Fruit fly (Drosophila melanogaster) whole organism, prepupa: ENCODE results near the gene ATPsynCF6.
A peak's percentile ranks its signal among the peaks of the same experiment; 100 is the strongest.

ENCODE experiments used
- Blimp-1 ChIP-seq: fragments of 200-800 bp; sonication (Bioruptor generic); optimal IDR thresholded peaks from 3 replicates; lab custom pipeline; 2017; ENCODE audit warnings: missing biosample characterization, missing genetic modification characterization, mild to moderate bottlenecking, moderate library complexity, missing genetic modification reagents
- CG10631 ChIP-seq: fragments of 200-800 bp; sonication (Bioruptor generic); optimal IDR thresholded peaks from 2 replicates; lab custom pipeline; 2016; ENCODE audit warnings: missing biosample characterization, missing genetic modification characterization
- CG10669 ChIP-seq: fragments of 200-800 bp; sonication (Bioruptor generic); optimal IDR thresholded peaks from 3 replicates; lab custom pipeline; 2018; ENCODE audit warnings: missing biosample characterization, mild to moderate bottlenecking, missing genetic modification characterization, moderate library complexity
- CG11294 ChIP-seq: fragments of 200-800 bp; sonication (Bioruptor generic); IDR thresholded peaks from 2 replicates; pipeline ENCODE4 v1.3.6; 2022; ENCODE audit warnings: missing biosample characterization, missing genetic modification characterization
- CG11762 ChIP-seq: fragments of 200-800 bp; sonication (Bioruptor generic); optimal IDR thresholded peaks from 3 replicates; lab custom pipeline; 2016; ENCODE audit warnings: missing biosample characterization, missing genetic modification characterization; ENCODE audit not compliant: insufficient read depth
- CG15336 ChIP-seq: fragments of 200-800 bp; sonication (Bioruptor generic); IDR thresholded peaks from 2 replicates; pipeline ENCODE4 v1.3.6; 2022; ENCODE audit warnings: missing biosample characterization, missing genetic modification characterization
- CG3032 ChIP-seq: fragments of 200-800 bp; optimal IDR thresholded peaks from 2 replicates; lab custom pipeline; 2019; ENCODE audit warnings: missing biosample characterization, mild to moderate bottlenecking, missing genetic modification characterization, moderate library complexity
- CG32006 ChIP-seq: fragments of 200-800 bp; sonication (Bioruptor generic); optimal IDR thresholded peaks from 3 replicates; lab custom pipeline; 2017; ENCODE audit warnings: missing biosample characterization, mild to moderate bottlenecking, missing genetic modification characterization
- CG34406 ChIP-seq: fragments of 200-800 bp; sonication (Bioruptor generic); optimal IDR thresholded peaks from 3 replicates; lab custom pipeline; 2016; ENCODE audit warnings: missing biosample characterization, missing genetic modification characterization
- CG3919 ChIP-seq: fragments of 200-800 bp; sonication (Bioruptor generic); optimal IDR thresholded peaks from 3 replicates; lab custom pipeline; 2016; ENCODE audit warnings: missing biosample characterization, missing genetic modification characterization
- CG4318 ChIP-seq: fragments of 200-800 bp; sonication (Bioruptor generic); optimal IDR thresholded peaks from 3 replicates; lab custom pipeline; 2017; ENCODE audit warnings: missing biosample characterization, mild to moderate bottlenecking, missing genetic modification characterization
- CG6163 ChIP-seq: fragments of 200-800 bp; sonication (Bioruptor generic); IDR thresholded peaks from 3 replicates; pipeline ENCODE4 v1.3.6; 2022; ENCODE audit warnings: missing biosample characterization, missing genetic modification characterization
- CG6276 ChIP-seq: fragments of 200-800 bp; sonication (Bioruptor generic); optimal IDR thresholded peaks from 2 replicates; lab custom pipeline; 2017; ENCODE audit warnings: missing biosample characterization, mild to moderate bottlenecking, missing genetic modification characterization
- CG6792 ChIP-seq: fragments of 200-800 bp; sonication (Bioruptor generic); optimal IDR thresholded peaks from 3 replicates; lab custom pipeline; 2016; ENCODE audit warnings: missing biosample characterization, missing genetic modification characterization
- CG6854 ChIP-seq: fragments of 200-800 bp; sonication (Bioruptor generic); optimal IDR thresholded peaks from 2 replicates; lab custom pipeline; 2017; ENCODE audit warnings: missing biosample characterization, mild to moderate bottlenecking, missing genetic modification characterization
- CG8119 ChIP-seq: fragments of 200-800 bp; sonication (Bioruptor generic); IDR thresholded peaks from 3 replicates; pipeline ENCODE4 v1.3.6; 2022; ENCODE audit warnings: missing biosample characterization, missing genetic modification characterization
- CG8319 ChIP-seq: fragments of 200-800 bp; sonication (Bioruptor generic); optimal IDR thresholded peaks from 3 replicates; lab custom pipeline; 2016; ENCODE audit warnings: missing biosample characterization, missing genetic modification characterization
- CG8632 ChIP-seq: fragments of 200-800 bp; sonication (Bioruptor generic); optimal IDR thresholded peaks from 3 replicates; lab custom pipeline; 2016; ENCODE audit warnings: missing biosample characterization, missing genetic modification characterization
- CG9139 ChIP-seq: fragments of 200-800 bp; sonication (Bioruptor generic); optimal IDR thresholded peaks from 3 replicates; lab custom pipeline; 2017; ENCODE audit warnings: missing biosample characterization, mild to moderate bottlenecking, missing genetic modification characterization
- Eip75B ChIP-seq: fragments of 200-800 bp; sonication (Bioruptor generic); optimal IDR thresholded peaks from 3 replicates; lab custom pipeline; 2016; ENCODE audit warnings: missing biosample characterization, missing genetic modification characterization
- Eip78C ChIP-seq: fragments of 200-800 bp; sonication (Bioruptor generic); peaks from one replicate; lab custom pipeline; 2016; ENCODE audit warnings: missing biosample characterization, missing genetic modification characterization
- Eip93F ChIP-seq: fragments of 200-800 bp; sonication (Bioruptor generic); optimal IDR thresholded peaks from 2 replicates; lab custom pipeline; 2016; ENCODE audit warnings: missing biosample characterization, mild to moderate bottlenecking, missing genetic modification characterization
- Ets96B ChIP-seq: fragments of 200-800 bp; optimal IDR thresholded peaks from 2 replicates; lab custom pipeline; 2019; ENCODE audit warnings: missing biosample characterization, mild to moderate bottlenecking, missing genetic modification characterization, moderate library complexity
- Gug ChIP-seq: fragments of 200-800 bp; sonication (Bioruptor generic); IDR thresholded peaks from 2 replicates; pipeline ENCODE4 v1.3.6; 2022; ENCODE audit warnings: missing biosample characterization, missing genetic modification characterization
- Hr38 ChIP-seq: sonication (Bioruptor generic); optimal IDR thresholded peaks from 2 replicates; lab custom pipeline; 2016; ENCODE audit warnings: missing biosample characterization, missing genetic modification characterization
- Hr39 ChIP-seq: fragments of 200-800 bp; sonication (Bioruptor generic); optimal IDR thresholded peaks from 2 replicates; lab custom pipeline; 2016; ENCODE audit warnings: missing biosample characterization, missing genetic modification characterization
- Hr4 ChIP-seq: fragments of 200-800 bp; sonication (Bioruptor generic); optimal IDR thresholded peaks from 3 replicates; lab custom pipeline; 2016; ENCODE audit warnings: missing biosample characterization, missing genetic modification characterization
- Lpt ChIP-seq: fragments of 200-800 bp; sonication (Bioruptor generic); optimal IDR thresholded peaks from 3 replicates; lab custom pipeline; 2016; ENCODE audit warnings: missing biosample characterization, missing genetic modification characterization
- Met ChIP-seq: fragments of 200-800 bp; sonication (Bioruptor generic); optimal IDR thresholded peaks from 3 replicates; lab custom pipeline; 2016; ENCODE audit warnings: missing biosample characterization, missing genetic modification characterization
- OdsH ChIP-seq: fragments of 200-800 bp; sonication (Bioruptor generic); optimal IDR thresholded peaks from 3 replicates; lab custom pipeline; 2016; ENCODE audit warnings: missing biosample characterization, missing genetic modification characterization
- Smox ChIP-seq: fragments of 200-800 bp; sonication (Bioruptor generic); optimal IDR thresholded peaks from 3 replicates; lab custom pipeline; 2016; ENCODE audit warnings: missing biosample characterization, missing genetic modification characterization
- Sox14 ChIP-seq: fragments of 200-800 bp; sonication (Bioruptor generic); optimal IDR thresholded peaks from 3 replicates; lab custom pipeline; 2016; ENCODE audit warnings: missing biosample characterization, missing genetic modification characterization
- Sox15 ChIP-seq: fragments of 200-800 bp; sonication (Bioruptor generic); optimal IDR thresholded peaks from 3 replicates; lab custom pipeline; 2016; ENCODE audit warnings: missing biosample characterization, missing genetic modification characterization
- achi ChIP-seq: fragments of 200-800 bp; sonication (Bioruptor generic); optimal IDR thresholded peaks from 3 replicates; lab custom pipeline; 2016; ENCODE audit warnings: missing biosample characterization, missing genetic modification characterization
- acj6 ChIP-seq: fragments of 200-800 bp; sonication (Bioruptor generic); optimal IDR thresholded peaks from 3 replicates; lab custom pipeline; 2016; ENCODE audit warnings: missing biosample characterization, missing genetic modification characterization
- dac ChIP-seq: fragments of 200-800 bp; sonication (Bioruptor generic); optimal IDR thresholded peaks from 2 replicates; lab custom pipeline; 2017; ENCODE audit warnings: missing biosample characterization, mild to moderate bottlenecking, missing genetic modification characterization
- dsx ChIP-seq: fragments of 200-800 bp; optimal IDR thresholded peaks from 3 replicates; lab custom pipeline; 2019; ENCODE audit warnings: missing biosample characterization, mild to moderate bottlenecking, missing genetic modification characterization, moderate library complexity; ENCODE audit not compliant: poor library complexity, severe bottlenecking
- eg ChIP-seq: fragments of 200-800 bp; sonication (Bioruptor generic); IDR thresholded peaks from 3 replicates; pipeline ENCODE4 v1.3.6; 2022; ENCODE audit warnings: missing biosample characterization, missing genetic modification characterization
- esn ChIP-seq: fragments of 200-800 bp; sonication (Bioruptor generic); optimal IDR thresholded peaks from 2 replicates; lab custom pipeline; 2016; ENCODE audit warnings: missing biosample characterization, mild to moderate bottlenecking, missing genetic modification characterization, moderate library complexity
- fd85E ChIP-seq: fragments of 200-800 bp; sonication (Bioruptor generic); optimal IDR thresholded peaks from 3 replicates; lab custom pipeline; 2016; ENCODE audit warnings: missing biosample characterization, missing genetic modification characterization
- fkh ChIP-seq: fragments of 200-800 bp; sonication (Bioruptor generic); optimal IDR thresholded peaks from 3 replicates; lab custom pipeline; 2017; ENCODE audit warnings: missing biosample characterization, mild to moderate bottlenecking, missing genetic modification characterization, moderate library complexity
- lz ChIP-seq: fragments of 200-800 bp; sonication (Bioruptor generic); optimal IDR thresholded peaks from 3 replicates; lab custom pipeline; 2016; ENCODE audit warnings: missing biosample characterization, missing genetic modification characterization
- pdm3 ChIP-seq: fragments of 200-800 bp; sonication (Bioruptor generic); optimal IDR thresholded peaks from 3 replicates; lab custom pipeline; 2016; ENCODE audit warnings: missing biosample characterization, missing genetic modification characterization
- salr ChIP-seq, 2 experiments: fragments of 200-800 bp; sonication (Bioruptor generic); optimal IDR thresholded peaks; 3 replicates each; lab custom pipeline; 2016 to 2018; ENCODE audit warnings: missing biosample characterization in 2 of 2, missing genetic modification characterization in 2 of 2, mild to moderate bottlenecking in 1 of 2
- spab ChIP-seq: fragments of 200-800 bp; sonication (Bioruptor generic); optimal IDR thresholded peaks from 2 replicates; lab custom pipeline; 2017; ENCODE audit warnings: missing biosample characterization, mild to moderate bottlenecking, missing genetic modification characterization, missing genetic modification reagents
- svp ChIP-seq: fragments of 200-800 bp; sonication (Bioruptor generic); peaks from one replicate; lab custom pipeline; 2016; ENCODE audit warnings: missing biosample characterization, missing genetic modification characterization

Gene ATPsynCF6

dm6 chr3R:23401519-23401918 lies 45.7 kb upstream of the ATPsynCF6 start:
- TF ChIP-seq svp (GFP tag; lab: Kevin White, UChicago), result peak; percentile 53
- peak; percentile 65 for TF ChIP-seq Eip78C
- TF ChIP-seq CG11294 (GFP tag; lab: Robert Waterston, UW), result no peak
- TF ChIP-seq salr (GFP tag; optimal IDR thresholded peaks at IDR 0.05; lab: Kevin White, UChicago), result no peak
- no peak for TF ChIP-seq lz (GFP tag; lab: Kevin White, UChicago)
- 0 out of 3 replicates have a peak, but pooled peaks have one; percentile 20 for TF ChIP-seq CG6163
- no peak for TF ChIP-seq Eip75B

- TF ChIP-seq Hr38 (GFP tag; lab: Kevin White, UChicago) (no peak), CG9139 (GFP tag; lab: Kevin White, UChicago) (no peak), Met (GFP tag; lab: Kevin White, UChicago) (no peak), fd85E (no peak), CG6792 (GFP tag; lab: Kevin White, UChicago) (no peak), CG32006 (GFP tag; lab: Kevin White, UChicago) (peak; percentile 48), OdsH (peak; percentile 6), Hr4 (GFP tag; lab: Kevin White, UChicago) (peak; percentile 35), Gug (no peak), dac (GFP tag; lab: Kevin White, UChicago) (no peak), Smox (GFP tag; lab: Kevin White, UChicago) (no peak), Ets96B (no peak), Eip93F (no peak), CG34406 (GFP tag; lab: Kevin White, UChicago) (no peak), CG15336 (GFP tag; lab: Robert Waterston, UW) (peak; percentile 73), achi (GFP tag; lab: Kevin White, UChicago) (peak; percentile 1), CG8319 (GFP tag; lab: Kevin White, UChicago) (no peak), CG11762 (no peak), CG6276 (GFP tag; lab: Kevin White, UChicago) (peak; percentile 54), eg (peak; percentile 76), CG11294 (GFP tag; lab: Robert Waterston, UW) (no peak), lz (GFP tag; lab: Kevin White, UChicago) (no peak), Blimp-1 (GFP tag; lab: Kevin White, UChicago) (no peak), Sox14 (GFP tag; lab: Kevin White, UChicago) (no peak), CG8632 (GFP tag; lab: Kevin White, UChicago) (no peak), CG6854 (GFP tag; lab: Kevin White, UChicago) (no peak), spab (no peak), Eip78C (peak; percentile 47), CG10669 (GFP tag; lab: Kevin White, UChicago) (no peak), CG6163 (0 out of 3 replicates have a peak, but pooled peaks have one; percentile 18), pdm3 (GFP tag; lab: Kevin White, UChicago) (peak; percentile 17), fkh (GFP tag; lab: Kevin White, UChicago) (no peak), CG3032 (tag; lab: Kevin White, UChicago) (no peak), CG8119 (GFP tag; lab: Robert Waterston, UW) (peak; percentile 64; the same call in 2 of the 3 replicates), Sox15 (GFP tag; lab: Kevin White, UChicago) (no peak), esn (GFP tag; lab: Kevin White, UChicago) (no peak)
Measured at dm6 chr3R:23399679-23400078, 43.8 kb upstream of the ATPsynCF6 start.

- TF ChIP-seq spab, result no peak
- TF ChIP-seq CG32006 (GFP tag; lab: Kevin White, UChicago), result peak; percentile 59
- peak; percentile 68 for TF ChIP-seq CG15336 (GFP tag; lab: Robert Waterston, UW)
- TF ChIP-seq CG6276 (GFP tag; lab: Kevin White, UChicago), result peak; percentile 30
- TF ChIP-seq pdm3 (GFP tag; lab: Kevin White, UChicago), result peak; percentile 15
- no peak for TF ChIP-seq Eip93F
- peak; percentile 9 for TF ChIP-seq acj6 (GFP tag; lab: Kevin White, UChicago)
- TF ChIP-seq CG3032 (tag; lab: Kevin White, UChicago), result no peak
- TF ChIP-seq Blimp-1 (GFP tag; lab: Kevin White, UChicago), result no peak
- peak; percentile 70 for TF ChIP-seq Hr4 (GFP tag; lab: Kevin White, UChicago)
- TF ChIP-seq Lpt (GFP tag; lab: Kevin White, UChicago), result peak; percentile 6
- no peak for TF ChIP-seq Met (GFP tag; lab: Kevin White, UChicago)
- no peak for TF ChIP-seq CG10631 (GFP tag; lab: Kevin White, UChicago)
- TF ChIP-seq CG3919 (GFP tag; lab: Kevin White, UChicago), result no peak
- peak; percentile 83 for TF ChIP-seq eg
- peak; percentile 2 for TF ChIP-seq Hr39 (GFP tag; lab: Kevin White, UChicago)
- TF ChIP-seq dsx, result no peak
- peak; percentile 51; the same call in 1 of the 2 replicates for TF ChIP-seq CG11294 (GFP tag; lab: Robert Waterston, UW)
- no peak for TF ChIP-seq achi (GFP tag; lab: Kevin White, UChicago)
- TF ChIP-seq Ets96B, result no peak
- TF ChIP-seq Smox (GFP tag; lab: Kevin White, UChicago), result no peak
- TF ChIP-seq CG4318 (GFP tag; lab: Kevin White, UChicago), result peak; percentile 11
- TF ChIP-seq CG8119 (GFP tag; lab: Robert Waterston, UW), result peak; percentile 73
- no peak for TF ChIP-seq CG6792 (GFP tag; lab: Kevin White, UChicago)
- no peak for TF ChIP-seq CG11762
- peak; percentile 24 for TF ChIP-seq OdsH
Measured at dm6 chr3R:23398979-23399378, 43.1 kb upstream of the ATPsynCF6 start.
